Fruit fly (Drosophila melanogaster) whole organism, embryonic: ENCODE measurements around the gene Scm.
A peak's percentile ranks its signal among the peaks of the same experiment; 100 is the strongest.

Experiments used
- Blimp-1 ChIP-seq: fragments of 200-800 bp; sonication (Bioruptor generic); optimal IDR thresholded peaks from 3 replicates; lab custom pipeline; 2018; ENCODE audit warnings: missing biosample characterization, missing genetic modification characterization, mild to moderate bottlenecking, moderate library complexity, missing genetic modification reagents
- CG10565 ChIP-seq: fragments of 200-800 bp; sonication (Bioruptor generic); optimal IDR thresholded peaks from 3 replicates; lab custom pipeline; 2016; ENCODE audit warnings: missing biosample characterization, mild to moderate bottlenecking, missing genetic modification characterization
- CG10959 ChIP-seq: fragments of 200-800 bp; sonication (Bioruptor generic); IDR thresholded peaks from 2 replicates; pipeline ENCODE4 v1.3.6; 2022; ENCODE audit warnings: missing biosample characterization, missing genetic modification characterization
- CG1233 ChIP-seq: fragments of 200-800 bp; sonication (Bioruptor generic); optimal IDR thresholded peaks from 4 replicates; lab custom pipeline; 2018; ENCODE audit warnings: missing biosample characterization, mild to moderate bottlenecking, missing genetic modification characterization
- CG12942 ChIP-seq: fragments of 200-800 bp; sonication (Bioruptor generic); optimal IDR thresholded peaks from 3 replicates; lab custom pipeline; 2016; ENCODE audit warnings: missing biosample characterization, missing genetic modification characterization
- CG1529 ChIP-seq: fragments of 200-800 bp; sonication (Bioruptor generic); optimal IDR thresholded peaks from 3 replicates; lab custom pipeline; 2018; ENCODE audit warnings: missing biosample characterization, missing genetic modification characterization
- CG15514 ChIP-seq: fragments of 200-800 bp; sonication (Bioruptor generic); optimal IDR thresholded peaks from 3 replicates; lab custom pipeline; 2017; ENCODE audit warnings: missing biosample characterization, missing genetic modification characterization, mild to moderate bottlenecking, moderate library complexity, missing genetic modification reagents
- CG17186 ChIP-seq: fragments of 200-800 bp; sonication (Bioruptor generic); optimal IDR thresholded peaks from 3 replicates; lab custom pipeline; 2017; ENCODE audit warnings: missing biosample characterization, missing genetic modification reagents, missing genetic modification characterization
- CG17328 ChIP-seq: fragments of 200-800 bp; sonication (Bioruptor generic); IDR thresholded peaks from 2 replicates; pipeline ENCODE4 v1.3.6; 2022; ENCODE audit warnings: missing biosample characterization, missing genetic modification characterization
- CG17359 ChIP-seq: fragments of 200-800 bp; sonication (Bioruptor generic); optimal IDR thresholded peaks from 3 replicates; lab custom pipeline; 2018; ENCODE audit warnings: missing biosample characterization, mild to moderate bottlenecking, missing genetic modification characterization, moderate library complexity
- CG17612 ChIP-seq: fragments of 200-800 bp; sonication (Bioruptor generic); IDR thresholded peaks from 2 replicates; pipeline ENCODE4 v1.3.6; 2022; ENCODE audit warnings: missing biosample characterization, missing genetic modification characterization
- CG1832 ChIP-seq: fragments of 200-800 bp; sonication (Bioruptor generic); optimal IDR thresholded peaks from 2 replicates; lab custom pipeline; 2017; ENCODE audit warnings: missing biosample characterization, mild to moderate bottlenecking, missing genetic modification characterization, inconsistent platforms
- CG2678 ChIP-seq: fragments of 200-800 bp; sonication (Bioruptor generic); optimal IDR thresholded peaks from 3 replicates; lab custom pipeline; 2019; ENCODE audit warnings: missing biosample characterization, mild to moderate bottlenecking, missing genetic modification characterization, moderate library complexity
- CG2712 ChIP-seq: fragments of 200-800 bp; optimal IDR thresholded peaks from 3 replicates; lab custom pipeline; 2019; ENCODE audit warnings: missing biosample characterization, mild to moderate bottlenecking, missing genetic modification characterization, moderate library complexity
- CG30431 ChIP-seq: fragments of 200-800 bp; sonication (Bioruptor generic); optimal IDR thresholded peaks from 2 replicates; lab custom pipeline; 2017; ENCODE audit warnings: missing biosample characterization, missing genetic modification characterization
- CG31224 ChIP-seq: fragments of 200-800 bp; sonication (Bioruptor generic); IDR thresholded peaks from 2 replicates; pipeline ENCODE4 v1.3.6; 2022; ENCODE audit warnings: missing biosample characterization, missing genetic modification characterization
- CG31365 ChIP-seq: fragments of 200-800 bp; sonication (Bioruptor generic); optimal IDR thresholded peaks from 2 replicates; lab custom pipeline; 2018; ENCODE audit warnings: missing biosample characterization, mild to moderate bottlenecking, missing genetic modification characterization
- CG42726 ChIP-seq: fragments of 200-800 bp; sonication (Bioruptor generic); IDR thresholded peaks from 2 replicates; pipeline ENCODE4 v1.3.6; 2022; ENCODE audit warnings: missing biosample characterization, missing genetic modification characterization; ENCODE audit not compliant: partially characterized antibody
- CG4820 ChIP-seq: fragments of 200-800 bp; sonication (Bioruptor generic); optimal IDR thresholded peaks from 3 replicates; lab custom pipeline; 2016; ENCODE audit warnings: missing biosample characterization, missing genetic modification characterization
- CG5245 ChIP-seq: fragments of 200-800 bp; sonication (Bioruptor generic); optimal IDR thresholded peaks from 3 replicates; lab custom pipeline; 2016; ENCODE audit warnings: missing biosample characterization, missing genetic modification characterization
- CG6683 ChIP-seq: fragments of 200-800 bp; sonication (Bioruptor generic); optimal IDR thresholded peaks from 2 replicates; lab custom pipeline; 2017; ENCODE audit warnings: missing biosample characterization, mild to moderate bottlenecking, missing genetic modification characterization, missing genetic modification reagents
- CG6791 ChIP-seq: fragments of 200-800 bp; sonication (Bioruptor generic); IDR thresholded peaks from 3 replicates; pipeline ENCODE4 v1.3.6; 2022; ENCODE audit warnings: missing biosample characterization, missing genetic modification characterization; ENCODE audit not compliant: partially characterized antibody
- CG8359 ChIP-seq: fragments of 200-800 bp; sonication (Bioruptor generic); optimal IDR thresholded peaks from 2 replicates; lab custom pipeline; 2017; ENCODE audit warnings: missing biosample characterization, mild to moderate bottlenecking, missing genetic modification characterization, borderline replicate concordance
- Chrac-16 ChIP-seq: fragments of 200-800 bp; sonication (Bioruptor generic); optimal IDR thresholded peaks from 3 replicates; lab custom pipeline; 2016; ENCODE audit warnings: missing biosample characterization, missing genetic modification characterization
- Ets65A ChIP-seq: fragments of 200-800 bp; sonication (Bioruptor generic); peaks from one replicate; lab custom pipeline; 2016; ENCODE audit warnings: missing biosample characterization, missing genetic modification characterization
- H15 ChIP-seq: fragments of 200-800 bp; sonication (Bioruptor generic); IDR thresholded peaks from 3 replicates; pipeline ENCODE4 v1.3.6; 2022; ENCODE audit warnings: missing biosample characterization, missing genetic modification characterization
- HLH4C ChIP-seq: fragments of 200-800 bp; sonication (Bioruptor generic); IDR thresholded peaks from 3 replicates; pipeline ENCODE4 v1.3.6; 2022; ENCODE audit warnings: missing biosample characterization, missing genetic modification characterization; ENCODE audit not compliant: partially characterized antibody
- Hsf ChIP-seq: fragments of 200-800 bp; sonication (Bioruptor generic); optimal IDR thresholded peaks from 3 replicates; lab custom pipeline; 2016; ENCODE audit warnings: missing biosample characterization, missing genetic modification characterization
- Oli ChIP-seq: fragments of 200-800 bp; sonication (Bioruptor generic); optimal IDR thresholded peaks from 2 replicates; lab custom pipeline; 2018; ENCODE audit warnings: missing biosample characterization, mild to moderate bottlenecking, missing genetic modification characterization, moderate library complexity
- Six4 ChIP-seq: fragments of 200-800 bp; sonication (Bioruptor generic); optimal IDR thresholded peaks from 2 replicates; lab custom pipeline; 2016; ENCODE audit warnings: missing biosample characterization, missing genetic modification characterization
- Sox102F ChIP-seq: fragments of 200-800 bp; sonication (Bioruptor generic); optimal IDR thresholded peaks from 2 replicates; lab custom pipeline; 2018; ENCODE audit warnings: missing biosample characterization, mild to moderate bottlenecking, missing genetic modification characterization, moderate library complexity
- bab2 ChIP-seq: fragments of 200-800 bp; sonication (Bioruptor generic); optimal IDR thresholded peaks from 2 replicates; lab custom pipeline; 2016; ENCODE audit warnings: missing biosample characterization, missing genetic modification characterization
- bcd ChIP-seq: fragments of 200-800 bp; sonication (Bioruptor generic); optimal IDR thresholded peaks from 2 replicates; lab custom pipeline; 2017; ENCODE audit warnings: missing biosample characterization, mild to moderate bottlenecking, missing genetic modification characterization
- ci ChIP-seq: fragments of 200-800 bp; sonication (Bioruptor generic); IDR thresholded peaks from 3 replicates; pipeline ENCODE4 v1.3.6; 2022; ENCODE audit warnings: missing biosample characterization, missing genetic modification characterization
- hb ChIP-seq: fragments of 200-800 bp; sonication (Bioruptor generic); IDR thresholded peaks from 3 replicates; pipeline ENCODE4 v1.3.6; 2022; ENCODE audit warnings: missing biosample characterization, missing genetic modification characterization; ENCODE audit not compliant: partially characterized antibody
- hkb ChIP-seq, 2 experiments: fragments of 200-800 bp in 1 of 2; fragments of >200 bp in 1 of 2; sonication (Bioruptor generic) in 1 of 2; IDR thresholded peaks in 1 of 2; optimal IDR thresholded peaks in 1 of 2; 2 replicates each; pipeline versions ENCODE4 v1.3.6 to Lab custom; 2017 to 2022; ENCODE audit warnings: missing biosample characterization in 1 of 2, missing genetic modification characterization in 1 of 2
- lov ChIP-seq, 2 experiments: fragments of 200-800 bp in 1 of 2; fragments of >200 bp in 1 of 2; sonication (Bioruptor generic) in 1 of 2; IDR thresholded peaks in 1 of 2; optimal IDR thresholded peaks in 1 of 2; 2 replicates in 1 of 2; 3 replicates in 1 of 2; pipeline versions ENCODE4 v1.3.6 to Lab custom; 2017 to 2022; ENCODE audit warnings: missing biosample characterization in 1 of 2, missing genetic modification characterization in 1 of 2
- nmo ChIP-seq: fragments of 200-800 bp; sonication (Bioruptor generic); optimal IDR thresholded peaks from 2 replicates; lab custom pipeline; 2018; ENCODE audit warnings: missing biosample characterization, mild to moderate bottlenecking, missing genetic modification characterization, moderate library complexity
- pros ChIP-seq: fragments of 200-800 bp; sonication (Bioruptor generic); optimal IDR thresholded peaks from 3 replicates; lab custom pipeline; 2019; ENCODE audit warnings: missing biosample characterization, mild to moderate bottlenecking, missing genetic modification characterization, moderate library complexity
- pum ChIP-seq: fragments of 200-800 bp; sonication (Bioruptor generic); optimal IDR thresholded peaks from 2 replicates; lab custom pipeline; 2016; ENCODE audit warnings: missing biosample characterization, missing genetic modification characterization
- repo ChIP-seq: fragments of 200-800 bp; sonication (Bioruptor generic); optimal IDR thresholded peaks from 2 replicates; lab custom pipeline; 2016; ENCODE audit warnings: missing biosample characterization, missing genetic modification characterization
- row ChIP-seq: fragments of 200-800 bp; sonication (Bioruptor generic); IDR thresholded peaks from 3 replicates; pipeline ENCODE4 v1.3.6; 2022; ENCODE audit warnings: missing biosample characterization, missing genetic modification characterization
- schlank ChIP-seq: fragments of 200-800 bp; sonication (Bioruptor generic); optimal IDR thresholded peaks from 2 replicates; lab custom pipeline; 2018; ENCODE audit warnings: missing biosample characterization, mild to moderate bottlenecking, missing genetic modification characterization
- sens ChIP-seq: fragments of 200-800 bp; sonication (Bioruptor generic); peaks from one replicate; lab custom pipeline; 2016; ENCODE audit warnings: missing biosample characterization, missing genetic modification characterization
- slp2 ChIP-seq: fragments of 200-800 bp; sonication (Bioruptor generic); optimal IDR thresholded peaks from 2 replicates; lab custom pipeline; 2016; ENCODE audit warnings: missing biosample characterization, missing genetic modification characterization
- stc ChIP-seq: fragments of 200-800 bp; sonication (Bioruptor generic); IDR thresholded peaks from 2 replicates; pipeline ENCODE4 v1.3.6; 2022; ENCODE audit warnings: missing biosample characterization, missing genetic modification characterization
- tin ChIP-seq: fragments of 200-800 bp; sonication (Bioruptor generic); optimal IDR thresholded peaks from 3 replicates; lab custom pipeline; 2016; ENCODE audit warnings: missing biosample characterization, missing genetic modification characterization
- toy ChIP-seq: fragments of 200-800 bp; sonication (Bioruptor generic); IDR thresholded peaks from 2 replicates; pipeline ENCODE4 v1.3.6; 2022; ENCODE audit warnings: missing biosample characterization, missing genetic modification characterization
- wor ChIP-seq: fragments of 200-800 bp; sonication (Bioruptor generic); IDR thresholded peaks from 2 replicates; pipeline ENCODE4 v1.3.6; 2022; ENCODE audit warnings: missing biosample characterization, missing genetic modification characterization
- z ChIP-seq: fragments of 200-800 bp; sonication (Bioruptor generic); IDR thresholded peaks from 3 replicates; pipeline ENCODE4 v1.3.6; 2022; ENCODE audit warnings: missing biosample characterization, missing genetic modification characterization

The Scm gene

dm6 chr3R:9605084-9605483 is 32.3 kb downstream of the Scm start (continued):
- TF ChIP-seq CG17612 (GFP tag; lab: Robert Waterston, UW) = no peak
- TF ChIP-seq CG15514 (GFP tag; lab: Kevin White, UChicago) = no peak
- no peak for TF ChIP-seq CG31224 (GFP tag; lab: Robert Waterston, UW)
- TF ChIP-seq nmo (GFP tag; lab: Kevin White, UChicago) = peak; percentile 63
- TF ChIP-seq CG10959 (GFP tag; lab: Robert Waterston, UW) = peak; percentile 61
- TF ChIP-seq row = peak; percentile 43; the same call in 2 of the 3 replicates
- TF ChIP-seq bcd (GFP tag; lab: Kevin White, UChicago) = no peak
- TF ChIP-seq CG1832 (GFP tag; lab: Kevin White, UChicago) = no peak
- peak; percentile 67 for TF ChIP-seq Blimp-1 (GFP tag; lab: Kevin White, UChicago)
- peak; percentile 93 for TF ChIP-seq sens
- TF ChIP-seq pros (GFP tag; lab: Kevin White, UChicago) = peak; percentile 38
- TF ChIP-seq bab2 (GFP tag; lab: Kevin White, UChicago) = peak; percentile 36
- no peak for TF ChIP-seq hkb (optimal IDR thresholded peaks at IDR 0.05; lab: Kevin White, UChicago)
- TF ChIP-seq hkb (GFP tag; IDR thresholded peaks at IDR 0.05; lab: Robert Waterston, UW) = 0 out of 2 replicates have a peak, but pooled peaks have one; percentile 13
- peak; percentile 49 for TF ChIP-seq CG30431
- peak; percentile 26 for TF ChIP-seq pum (GFP tag; lab: Kevin White, UChicago)
- no peak for TF ChIP-seq stc (GFP tag; lab: Robert Waterston, UW)
- peak; percentile 23 for TF ChIP-seq CG2678 (tag; lab: Kevin White, UChicago)
- TF ChIP-seq CG6791 = no peak
- TF ChIP-seq toy = no peak
- TF ChIP-seq H15 (GFP tag; lab: Robert Waterston, UW) = 0 out of 3 replicates have a peak, but pooled peaks have one; percentile 36
- no peak for TF ChIP-seq CG17186 (GFP tag; lab: Kevin White, UChicago)
- no peak for TF ChIP-seq CG1529 (GFP tag; lab: Kevin White, UChicago)
- no peak for TF ChIP-seq lov (optimal IDR thresholded peaks at IDR 0.05; lab: Kevin White, UChicago)
- peak; percentile 77; the same call in 2 of the 3 replicates for TF ChIP-seq lov (GFP tag; IDR thresholded peaks at IDR 0.05; lab: Robert Waterston, UW)
- peak; percentile 12 for TF ChIP-seq slp2 (GFP tag; lab: Kevin White, UChicago)
- peak; percentile 36 for TF ChIP-seq Chrac-16 (GFP tag; lab: Kevin White, UChicago)
- no peak for TF ChIP-seq CG1233 (GFP tag; lab: Kevin White, UChicago)
- peak; percentile 45 for TF ChIP-seq CG5245 (GFP tag; lab: Kevin White, UChicago)
- peak; percentile 59 for TF ChIP-seq CG17328
- no peak for TF ChIP-seq CG31365
- peak; percentile 12 for TF ChIP-seq Six4 (GFP tag; lab: Kevin White, UChicago)
- peak; percentile 21 for TF ChIP-seq Hsf (GFP tag; lab: Kevin White, UChicago)
- TF ChIP-seq repo (GFP tag; lab: Kevin White, UChicago) = no peak
- TF ChIP-seq CG17359 (tag; lab: Kevin White, UChicago) = no peak
- TF ChIP-seq hb (GFP tag; lab: Robert Waterston, UW) = no peak
- TF ChIP-seq z = no peak
- TF ChIP-seq CG12942 (GFP tag; lab: Kevin White, UChicago) = no peak
- no peak for TF ChIP-seq Sox102F
- no peak for TF ChIP-seq schlank (tag; lab: Kevin White, UChicago)
- peak; percentile 57 for TF ChIP-seq tin (GFP tag; lab: Kevin White, UChicago)
- no peak for TF ChIP-seq wor
- no peak for TF ChIP-seq Ets65A (GFP tag; lab: Kevin White, UChicago)
- TF ChIP-seq CG8359 (GFP tag; lab: Kevin White, UChicago) = peak; percentile 42
- TF ChIP-seq ci (GFP tag; lab: Robert Waterston, UW) = peak; percentile 52; the same call in 1 of the 3 replicates
- peak; percentile 42 for TF ChIP-seq CG4820 (GFP tag; lab: Kevin White, UChicago)
- TF ChIP-seq CG10565 (GFP tag; lab: Kevin White, UChicago) = no peak
- peak; percentile 4 for TF ChIP-seq Oli (tag; lab: Kevin White, UChicago)
- TF ChIP-seq CG6683 = no peak
- no peak for TF ChIP-seq CG42726 (GFP tag; lab: Robert Waterston, UW)
- peak; percentile 81 for TF ChIP-seq CG2712 (tag; lab: Kevin White, UChicago)
- no peak for TF ChIP-seq HLH4C
